Fruit fly (Drosophila melanogaster) whole organism, prepupa: ENCODE data around the gene Urm1.

Source experiments
- CG10631 ChIP-seq: fragments of 200-800 bp; sonication (Bioruptor generic); optimal IDR thresholded peaks from 2 replicates; lab custom pipeline; 2016; ENCODE audit warnings: missing biosample characterization, missing genetic modification characterization
- CG10669 ChIP-seq: fragments of 200-800 bp; sonication (Bioruptor generic); optimal IDR thresholded peaks from 3 replicates; lab custom pipeline; 2018; ENCODE audit warnings: missing biosample characterization, mild to moderate bottlenecking, missing genetic modification characterization, moderate library complexity
- CG11294 ChIP-seq: fragments of 200-800 bp; sonication (Bioruptor generic); IDR thresholded peaks from 2 replicates; pipeline ENCODE4 v1.3.6; 2022; ENCODE audit warnings: missing biosample characterization, missing genetic modification characterization
- CG11902 ChIP-seq: fragments of 200-800 bp; sonication (Bioruptor generic); optimal IDR thresholded peaks from 3 replicates; lab custom pipeline; 2016; ENCODE audit warnings: missing biosample characterization, missing genetic modification characterization
- CG15336 ChIP-seq: fragments of 200-800 bp; sonication (Bioruptor generic); IDR thresholded peaks from 2 replicates; pipeline ENCODE4 v1.3.6; 2022; ENCODE audit warnings: missing biosample characterization, missing genetic modification characterization
- CG16779 ChIP-seq: fragments of 200-800 bp; sonication (Bioruptor generic); optimal IDR thresholded peaks from 3 replicates; lab custom pipeline; 2017; ENCODE audit warnings: missing biosample characterization, mild to moderate bottlenecking, missing genetic modification characterization
- CG3032 ChIP-seq: fragments of 200-800 bp; optimal IDR thresholded peaks from 2 replicates; lab custom pipeline; 2019; ENCODE audit warnings: missing biosample characterization, mild to moderate bottlenecking, missing genetic modification characterization, moderate library complexity
- CG32006 ChIP-seq: fragments of 200-800 bp; sonication (Bioruptor generic); optimal IDR thresholded peaks from 3 replicates; lab custom pipeline; 2017; ENCODE audit warnings: missing biosample characterization, mild to moderate bottlenecking, missing genetic modification characterization
- CG3919 ChIP-seq: fragments of 200-800 bp; sonication (Bioruptor generic); optimal IDR thresholded peaks from 3 replicates; lab custom pipeline; 2016; ENCODE audit warnings: missing biosample characterization, missing genetic modification characterization
- CG4318 ChIP-seq: fragments of 200-800 bp; sonication (Bioruptor generic); optimal IDR thresholded peaks from 3 replicates; lab custom pipeline; 2017; ENCODE audit warnings: missing biosample characterization, mild to moderate bottlenecking, missing genetic modification characterization
- CG6163 ChIP-seq: fragments of 200-800 bp; sonication (Bioruptor generic); IDR thresholded peaks from 3 replicates; pipeline ENCODE4 v1.3.6; 2022; ENCODE audit warnings: missing biosample characterization, missing genetic modification characterization
- CG6276 ChIP-seq: fragments of 200-800 bp; sonication (Bioruptor generic); optimal IDR thresholded peaks from 2 replicates; lab custom pipeline; 2017; ENCODE audit warnings: missing biosample characterization, mild to moderate bottlenecking, missing genetic modification characterization
- CG6808 ChIP-seq: fragments of 200-800 bp; sonication (Bioruptor generic); optimal IDR thresholded peaks from 3 replicates; lab custom pipeline; 2017; ENCODE audit warnings: missing biosample characterization, missing genetic modification characterization, mild to moderate bottlenecking, moderate library complexity, missing genetic modification reagents
- CG6854 ChIP-seq: fragments of 200-800 bp; sonication (Bioruptor generic); optimal IDR thresholded peaks from 2 replicates; lab custom pipeline; 2017; ENCODE audit warnings: missing biosample characterization, mild to moderate bottlenecking, missing genetic modification characterization
- CG7368 ChIP-seq: fragments of 200-800 bp; sonication (Bioruptor generic); optimal IDR thresholded peaks from 3 replicates; lab custom pipeline; 2016; ENCODE audit warnings: missing biosample characterization, missing genetic modification characterization
- CG8119 ChIP-seq: fragments of 200-800 bp; sonication (Bioruptor generic); IDR thresholded peaks from 3 replicates; pipeline ENCODE4 v1.3.6; 2022; ENCODE audit warnings: missing biosample characterization, missing genetic modification characterization
- CG8632 ChIP-seq: fragments of 200-800 bp; sonication (Bioruptor generic); optimal IDR thresholded peaks from 3 replicates; lab custom pipeline; 2016; ENCODE audit warnings: missing biosample characterization, missing genetic modification characterization
- CG9139 ChIP-seq: fragments of 200-800 bp; sonication (Bioruptor generic); optimal IDR thresholded peaks from 3 replicates; lab custom pipeline; 2017; ENCODE audit warnings: missing biosample characterization, mild to moderate bottlenecking, missing genetic modification characterization
- Eip75B ChIP-seq: fragments of 200-800 bp; sonication (Bioruptor generic); optimal IDR thresholded peaks from 3 replicates; lab custom pipeline; 2016; ENCODE audit warnings: missing biosample characterization, missing genetic modification characterization
- Eip78C ChIP-seq: fragments of 200-800 bp; sonication (Bioruptor generic); peaks from one replicate; lab custom pipeline; 2016; ENCODE audit warnings: missing biosample characterization, missing genetic modification characterization
- Eip93F ChIP-seq: fragments of 200-800 bp; sonication (Bioruptor generic); optimal IDR thresholded peaks from 2 replicates; lab custom pipeline; 2016; ENCODE audit warnings: missing biosample characterization, mild to moderate bottlenecking, missing genetic modification characterization
- Ets21C ChIP-seq: fragments of 200-800 bp; sonication (Bioruptor generic); optimal IDR thresholded peaks from 3 replicates; lab custom pipeline; 2016; ENCODE audit warnings: missing biosample characterization, missing genetic modification characterization
- Gug ChIP-seq: fragments of 200-800 bp; sonication (Bioruptor generic); IDR thresholded peaks from 2 replicates; pipeline ENCODE4 v1.3.6; 2022; ENCODE audit warnings: missing biosample characterization, missing genetic modification characterization
- Hr38 ChIP-seq: sonication (Bioruptor generic); optimal IDR thresholded peaks from 2 replicates; lab custom pipeline; 2016; ENCODE audit warnings: missing biosample characterization, missing genetic modification characterization
- Hr39 ChIP-seq: fragments of 200-800 bp; sonication (Bioruptor generic); optimal IDR thresholded peaks from 2 replicates; lab custom pipeline; 2016; ENCODE audit warnings: missing biosample characterization, missing genetic modification characterization
- Hr4 ChIP-seq: fragments of 200-800 bp; sonication (Bioruptor generic); optimal IDR thresholded peaks from 3 replicates; lab custom pipeline; 2016; ENCODE audit warnings: missing biosample characterization, missing genetic modification characterization
- Met ChIP-seq: fragments of 200-800 bp; sonication (Bioruptor generic); optimal IDR thresholded peaks from 3 replicates; lab custom pipeline; 2016; ENCODE audit warnings: missing biosample characterization, missing genetic modification characterization
- OdsH ChIP-seq: fragments of 200-800 bp; sonication (Bioruptor generic); optimal IDR thresholded peaks from 3 replicates; lab custom pipeline; 2016; ENCODE audit warnings: missing biosample characterization, missing genetic modification characterization
- Smox ChIP-seq: fragments of 200-800 bp; sonication (Bioruptor generic); optimal IDR thresholded peaks from 3 replicates; lab custom pipeline; 2016; ENCODE audit warnings: missing biosample characterization, missing genetic modification characterization
- Sox102F ChIP-seq: fragments of 200-800 bp; sonication (Bioruptor generic); optimal IDR thresholded peaks from 2 replicates; lab custom pipeline; 2016; ENCODE audit warnings: missing biosample characterization, mild to moderate bottlenecking, missing genetic modification characterization
- Sox14 ChIP-seq: fragments of 200-800 bp; sonication (Bioruptor generic); optimal IDR thresholded peaks from 3 replicates; lab custom pipeline; 2016; ENCODE audit warnings: missing biosample characterization, missing genetic modification characterization
- achi ChIP-seq: fragments of 200-800 bp; sonication (Bioruptor generic); optimal IDR thresholded peaks from 3 replicates; lab custom pipeline; 2016; ENCODE audit warnings: missing biosample characterization, missing genetic modification characterization
- acj6 ChIP-seq: fragments of 200-800 bp; sonication (Bioruptor generic); optimal IDR thresholded peaks from 3 replicates; lab custom pipeline; 2016; ENCODE audit warnings: missing biosample characterization, missing genetic modification characterization
- dsx ChIP-seq: fragments of 200-800 bp; optimal IDR thresholded peaks from 3 replicates; lab custom pipeline; 2019; ENCODE audit warnings: missing biosample characterization, mild to moderate bottlenecking, missing genetic modification characterization, moderate library complexity; ENCODE audit not compliant: poor library complexity, severe bottlenecking
- eg ChIP-seq: fragments of 200-800 bp; sonication (Bioruptor generic); IDR thresholded peaks from 3 replicates; pipeline ENCODE4 v1.3.6; 2022; ENCODE audit warnings: missing biosample characterization, missing genetic modification characterization
- fd85E ChIP-seq: fragments of 200-800 bp; sonication (Bioruptor generic); optimal IDR thresholded peaks from 3 replicates; lab custom pipeline; 2016; ENCODE audit warnings: missing biosample characterization, missing genetic modification characterization
- lz ChIP-seq: fragments of 200-800 bp; sonication (Bioruptor generic); optimal IDR thresholded peaks from 3 replicates; lab custom pipeline; 2016; ENCODE audit warnings: missing biosample characterization, missing genetic modification characterization
- pdm3 ChIP-seq: fragments of 200-800 bp; sonication (Bioruptor generic); optimal IDR thresholded peaks from 3 replicates; lab custom pipeline; 2016; ENCODE audit warnings: missing biosample characterization, missing genetic modification characterization
- salr ChIP-seq, 2 experiments: fragments of 200-800 bp; sonication (Bioruptor generic); optimal IDR thresholded peaks; 3 replicates each; lab custom pipeline; 2016 to 2018; ENCODE audit warnings: missing biosample characterization in 2 of 2, missing genetic modification characterization in 2 of 2, mild to moderate bottlenecking in 1 of 2
- spab ChIP-seq: fragments of 200-800 bp; sonication (Bioruptor generic); optimal IDR thresholded peaks from 2 replicates; lab custom pipeline; 2017; ENCODE audit warnings: missing biosample characterization, mild to moderate bottlenecking, missing genetic modification characterization, missing genetic modification reagents
- svp ChIP-seq: fragments of 200-800 bp; sonication (Bioruptor generic); peaks from one replicate; lab custom pipeline; 2016; ENCODE audit warnings: missing biosample characterization, missing genetic modification characterization

Urm1 gene

DNA sequence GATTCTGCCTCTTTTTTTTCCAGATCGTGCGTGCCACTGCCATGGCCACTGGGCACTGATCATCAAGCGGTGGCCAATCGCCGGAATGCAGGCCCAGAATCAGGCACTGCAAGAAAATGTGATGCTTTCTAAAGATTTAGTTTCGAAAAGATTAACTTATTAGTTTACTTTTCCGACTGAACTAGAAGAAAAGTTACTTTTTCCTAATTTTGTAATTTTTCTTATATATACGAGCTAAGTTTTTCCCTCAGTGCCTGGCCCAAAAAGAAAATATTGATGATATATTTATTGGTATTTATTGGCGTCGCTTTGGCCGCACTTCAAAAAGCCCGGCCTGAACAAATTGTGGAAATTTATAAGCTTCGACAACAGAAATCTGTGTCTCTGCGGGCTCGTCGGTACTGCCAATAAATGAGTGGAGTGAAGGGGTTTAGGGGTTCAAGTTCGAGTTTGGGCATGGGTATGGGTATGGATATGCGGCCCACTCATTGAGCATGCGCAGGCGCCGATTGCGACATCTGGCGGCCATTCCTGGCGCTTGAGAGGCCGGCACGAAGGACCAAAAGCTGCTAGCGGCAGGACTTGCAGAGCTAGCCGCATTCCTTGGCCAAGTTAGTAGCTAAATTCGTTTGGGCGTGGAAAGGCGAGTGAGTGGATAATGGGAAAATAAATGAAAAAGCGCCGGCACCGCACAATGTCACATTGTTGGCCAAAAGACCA is 39.0 kb downstream of the Urm1 start (continued):
- TF ChIP-seq achi (GFP tag; lab: Kevin White, UChicago): peak; percentile 68
- no peak for TF ChIP-seq Eip93F (GFP tag; lab: Kevin White, UChicago)
- peak; percentile 66 for TF ChIP-seq CG3032 (tag; lab: Kevin White, UChicago)
- TF ChIP-seq pdm3: peak; percentile 65
- TF ChIP-seq CG11902 (GFP tag; lab: Kevin White, UChicago): peak; percentile 41
- TF ChIP-seq salr (GFP tag; optimal IDR thresholded peaks at IDR 0.05; lab: Kevin White, UChicago): peak; percentile 31 to 46
- peak; percentile 65 for TF ChIP-seq Hr39 (GFP tag; lab: Kevin White, UChicago)
- no peak for TF ChIP-seq CG16779
- peak; percentile 51 for TF ChIP-seq CG10669 (GFP tag; lab: Kevin White, UChicago)
- peak; percentile 70 for TF ChIP-seq Smox (GFP tag; lab: Kevin White, UChicago)
- peak; percentile 44 for TF ChIP-seq CG15336
- peak; percentile 60 for TF ChIP-seq CG10631 (GFP tag; lab: Kevin White, UChicago)
- peak; percentile 90 for TF ChIP-seq Eip78C

- TF ChIP-seq Hr38: no peak
- no peak for TF ChIP-seq dsx
- TF ChIP-seq CG6276 (GFP tag; lab: Kevin White, UChicago): peak; percentile 32
- peak; percentile 80 for TF ChIP-seq CG15336
- peak; percentile 36 for TF ChIP-seq CG4318 (GFP tag; lab: Kevin White, UChicago)
- TF ChIP-seq achi (GFP tag; lab: Kevin White, UChicago): peak; percentile 24
- TF ChIP-seq Gug: no peak; the same call in 1 of the 2 replicates
- peak; percentile 22 for TF ChIP-seq CG3919
- peak; percentile 82 for TF ChIP-seq eg (GFP tag; lab: Robert Waterston, UW)
- TF ChIP-seq CG8119 (GFP tag; lab: Robert Waterston, UW): peak; percentile 80
- peak; percentile 12 for TF ChIP-seq OdsH (GFP tag; lab: Kevin White, UChicago)
- peak; percentile 72 for TF ChIP-seq Eip78C
- no peak for TF ChIP-seq fd85E (GFP tag; lab: Kevin White, UChicago)
- peak; percentile 8 for TF ChIP-seq acj6
- peak; percentile 7 for TF ChIP-seq CG10669 (GFP tag; lab: Kevin White, UChicago)
- TF ChIP-seq lz (GFP tag; lab: Kevin White, UChicago): no peak
- TF ChIP-seq svp (GFP tag; lab: Kevin White, UChicago): peak; percentile 73
- TF ChIP-seq CG32006 (GFP tag; lab: Kevin White, UChicago): peak; percentile 65
- TF ChIP-seq CG6163 (GFP tag; lab: Robert Waterston, UW): peak; percentile 70
- peak; percentile 79 for TF ChIP-seq Hr4 (GFP tag; lab: Kevin White, UChicago)
- TF ChIP-seq CG6808 (GFP tag; lab: Kevin White, UChicago): peak; percentile 10
- TF ChIP-seq CG11294 (GFP tag; lab: Robert Waterston, UW): peak; percentile 42; the same call in 1 of the 2 replicates
Measured at dm6 chr3L:7598329-7598728, 41.9 kb downstream of the Urm1 start.

DNA sequence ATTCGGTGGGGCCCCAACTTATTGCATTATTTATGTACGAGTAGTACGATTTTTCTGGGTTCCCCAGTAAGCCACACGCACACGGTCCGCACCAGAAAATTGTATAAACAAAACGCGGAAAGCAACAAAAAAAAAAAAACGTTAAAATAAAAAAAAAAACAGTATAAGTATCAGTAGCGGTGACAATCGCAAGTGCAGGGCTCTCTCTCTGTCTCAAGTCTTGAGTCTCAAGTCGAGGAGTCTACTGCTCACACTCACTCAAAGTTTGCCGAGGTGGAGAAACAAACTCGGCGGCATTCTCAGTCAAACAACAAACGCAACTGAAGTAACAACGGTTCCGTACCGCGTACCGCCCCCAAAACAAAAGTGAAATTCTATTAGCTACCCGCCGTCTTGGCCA is 47.5 kb downstream of the Urm1 start, which contains the start of gene Pura:
Gene Pura (plus strand): TSS at position 301 of the 400 bp plus-strand sequence.
- TF ChIP-seq CG7368 (GFP tag; lab: Kevin White, UChicago) (no peak), CG9139 (GFP tag; lab: Kevin White, UChicago) (no peak), Smox (GFP tag; lab: Kevin White, UChicago) (no peak), CG16779 (no peak), spab (GFP tag; lab: Kevin White, UChicago) (no peak), acj6 (no peak), Sox14 (GFP tag; lab: Kevin White, UChicago) (no peak), Eip75B (GFP tag; lab: Kevin White, UChicago) (no peak), Met (GFP tag; lab: Kevin White, UChicago) (no peak), CG8632 (no peak), lz (GFP tag; lab: Kevin White, UChicago) (no peak), CG6276 (GFP tag; lab: Kevin White, UChicago) (no peak), CG6854 (no peak), svp (GFP tag; lab: Kevin White, UChicago) (no peak), Sox102F (GFP tag; lab: Kevin White, UChicago) (no peak), Ets21C (GFP tag; lab: Kevin White, UChicago) (no peak), achi (GFP tag; lab: Kevin White, UChicago) (no peak)
- TF ChIP-seq, all 60 proteins: peak for 0
